Worm (Caenorhabditis elegans) whole organism, dauer: ENCODE measurements around the gene mog-2.

ENCODE experiments used
- unc-62 ChIP-seq: sonication (generic microtip); optimal IDR thresholded peaks from 2 replicates; lab custom pipeline; 2017; ENCODE audit warnings: missing biosample characterization, missing genetic modification reagents, missing genetic modification characterization

Gene mog-2

DNA sequence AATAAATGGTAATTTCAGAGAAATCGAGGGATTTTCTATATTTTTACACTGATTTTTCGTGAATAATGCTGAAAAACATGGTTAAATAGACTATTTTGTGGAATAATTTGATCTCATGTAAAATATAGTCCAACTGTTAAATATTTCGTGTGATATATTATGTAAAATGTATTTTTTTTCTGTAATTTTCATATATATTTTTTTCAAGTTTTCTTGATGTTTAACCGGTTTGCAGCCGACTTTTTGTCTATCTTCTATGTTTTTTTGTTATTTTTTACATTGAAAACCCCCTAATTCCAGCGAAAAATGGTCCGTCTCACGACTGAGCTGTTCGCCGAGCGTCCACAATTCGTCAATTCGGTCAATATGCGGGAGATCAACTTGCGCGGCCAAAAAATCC, at the start of gene mog-2:
TSS of gene mog-2 (plus strand) at position 301 of the 400 bp plus-strand sequence.
- no peak for TF ChIP-seq unc-62

DNA sequence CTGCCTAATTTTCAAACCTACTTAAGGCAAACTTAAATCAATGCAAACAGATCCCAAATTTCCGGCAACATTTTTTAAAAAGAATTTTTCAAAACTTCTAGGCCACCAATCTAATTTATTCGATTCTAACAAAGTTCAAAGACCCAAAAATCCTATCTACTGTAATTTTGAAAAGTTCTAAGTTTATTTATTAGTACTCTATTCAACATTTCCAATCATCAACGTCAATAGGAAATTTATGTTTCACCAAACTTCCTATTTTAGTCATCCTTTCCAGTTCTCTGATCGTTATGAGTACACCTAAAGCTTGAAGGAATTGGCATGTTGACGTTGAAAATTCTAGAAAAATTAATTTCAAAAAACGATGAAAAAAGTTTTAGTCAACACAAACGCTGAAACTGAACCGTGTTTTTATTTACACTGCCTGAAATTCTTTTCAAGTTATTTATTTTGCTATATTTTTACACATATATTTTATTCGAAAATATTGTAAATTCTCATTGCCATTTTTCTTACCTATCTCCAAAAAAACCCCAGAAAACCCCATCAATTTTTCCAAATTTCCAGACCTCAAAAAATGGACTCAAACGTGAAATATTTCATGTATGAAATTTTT, 48.4 kb upstream of the mog-2 start, which contains the start of gene npr-42:
TSS of gene npr-42 (plus strand) at position 566 of the 616 bp plus-strand sequence.
- TF ChIP-seq unc-62, result no peak

DNA sequence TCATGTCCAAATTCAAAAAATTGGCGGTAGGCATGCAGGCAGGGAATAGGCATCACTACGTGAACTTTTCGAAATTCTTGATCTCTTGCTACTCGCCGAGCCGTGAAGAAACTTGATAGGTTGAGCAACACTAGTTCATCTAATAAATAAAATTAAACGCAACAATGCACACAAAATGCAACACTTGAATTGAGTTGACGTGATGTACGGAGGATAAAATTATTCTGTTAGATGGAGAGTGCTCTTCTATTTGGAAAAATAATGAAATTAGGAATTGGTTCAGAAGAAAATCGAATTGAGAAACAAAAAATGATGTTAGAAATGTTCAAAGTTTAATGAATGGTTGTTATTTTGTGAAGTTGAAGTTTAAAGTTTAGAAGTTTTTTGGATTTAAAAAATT, 47.2 kb upstream of the mog-2 start:
- no peak for TF ChIP-seq unc-62

DNA sequence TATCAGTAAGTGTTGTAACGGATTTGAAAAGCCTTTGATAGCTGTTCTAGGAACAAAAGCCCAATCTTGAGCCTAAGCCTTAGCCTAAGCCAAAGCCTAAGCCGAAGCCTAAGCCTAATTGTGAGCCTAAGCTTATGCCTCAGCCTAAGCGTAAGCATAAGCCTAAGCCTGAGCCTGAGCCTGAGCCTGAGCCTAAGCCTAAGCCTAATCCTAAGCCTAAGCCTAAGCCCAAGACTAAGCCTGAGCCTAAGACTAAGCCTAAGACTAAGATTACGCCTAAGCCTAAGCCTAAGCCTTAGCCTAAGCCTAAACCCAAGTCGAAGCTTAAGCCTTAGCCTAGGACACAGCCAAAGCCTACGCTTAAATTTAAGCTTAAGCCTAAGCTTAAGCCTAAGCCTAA, 46.5 kb upstream of the mog-2 start:
- no peak for TF ChIP-seq unc-62

ce11 chrII:4281743-4282142, 42.4 kb upstream of the mog-2 start, which contains the start of gene C01F1.5:
Gene C01F1.5, minus strand, starts transcription at chrII:4281845.
- TF ChIP-seq unc-62, result no peak

- no peak for TF ChIP-seq unc-62
Observed at ce11 chrII:4284305-4285193, 39.6 kb upstream of the mog-2 start.

DNA sequence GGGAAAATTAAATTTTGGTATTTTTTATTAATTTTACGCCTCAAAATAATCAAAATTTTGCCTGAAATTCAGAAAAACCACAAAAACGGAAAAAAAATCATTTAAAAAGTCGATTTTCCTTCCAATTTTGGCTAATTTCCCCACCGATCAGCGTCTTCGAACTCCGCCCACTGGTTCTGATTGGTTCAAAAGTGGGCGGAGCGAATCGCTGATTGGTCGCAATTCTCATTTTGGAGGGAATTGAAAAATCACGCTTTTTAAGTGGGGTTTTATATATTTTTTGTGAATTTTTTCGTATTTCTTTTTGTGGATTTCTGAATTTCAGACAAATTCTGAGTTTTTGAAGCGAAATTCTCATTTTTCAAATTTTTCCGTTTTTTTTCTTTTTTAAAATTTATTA, 37.2 kb upstream of the mog-2 start:
- TF ChIP-seq unc-62, result no peak

ce11 chrII:4288111-4288510, 36.0 kb upstream of the mog-2 start, which contains the start of gene C01F1.6:
Gene C01F1.6, minus strand, starts transcription at chrII:4288211.
- no peak for TF ChIP-seq unc-62

DNA sequence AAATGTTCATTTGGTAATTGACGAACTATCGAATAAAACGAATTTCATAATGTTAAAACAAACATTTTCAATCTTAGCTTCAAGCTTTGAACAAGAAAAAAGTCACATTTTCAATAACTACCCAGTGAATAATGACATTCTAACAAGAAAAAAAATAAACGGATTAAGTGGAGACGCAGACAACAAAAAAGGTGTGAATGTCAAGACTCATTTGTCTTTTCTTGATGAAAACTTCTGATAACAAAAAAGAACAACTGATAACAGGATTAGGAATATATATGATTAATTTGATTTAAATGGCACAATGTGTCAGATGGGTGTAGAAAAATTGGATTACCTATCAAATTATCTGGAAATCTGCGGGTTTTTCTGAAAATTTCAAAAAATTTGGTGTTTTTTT, 35.6 kb upstream of the mog-2 start:
- TF ChIP-seq unc-62, result no peak

- no peak for TF ChIP-seq unc-62
Observed at ce11 chrII:4291799-4292198, 32.4 kb upstream of the mog-2 start.

DNA sequence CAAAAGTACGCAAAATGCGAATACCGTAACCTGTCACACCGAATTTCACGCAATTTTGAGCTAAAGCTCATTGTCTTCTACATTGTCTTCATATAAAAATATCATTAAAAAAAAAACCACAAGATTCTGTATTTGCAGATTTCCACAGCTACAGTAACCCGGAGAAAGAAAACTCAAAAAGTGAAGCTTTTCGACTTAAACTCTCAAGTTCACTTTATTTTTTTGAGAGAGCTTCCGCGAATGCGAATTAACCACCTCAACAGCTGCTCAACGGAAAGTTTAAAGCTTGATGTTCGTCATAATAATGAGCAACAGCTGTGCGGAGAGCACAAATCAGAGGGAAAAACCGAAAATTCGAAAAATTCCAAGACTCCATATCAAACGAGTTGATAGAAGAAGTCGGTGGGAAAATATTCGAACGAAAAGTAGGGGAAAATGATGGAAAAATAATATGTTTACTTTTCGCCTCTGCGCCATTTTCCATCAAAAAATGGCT, 31.1 kb upstream of the mog-2 start:
- no peak for TF ChIP-seq unc-62

ce11 chrII:4294189-4294588, 30.0 kb upstream of the mog-2 start:
- TF ChIP-seq unc-62, result no peak

- TF ChIP-seq unc-62, result no peak
Observed at ce11 chrII:4294801-4295200, 29.4 kb upstream of the mog-2 start, which contains the start of gene rml-4. Gene rml-4, plus strand, starts transcription at chrII:4295101.

- TF ChIP-seq unc-62, result no peak
Observed at ce11 chrII:4297259-4297658, 26.9 kb upstream of the mog-2 start.

- no peak for TF ChIP-seq unc-62
Observed at ce11 chrII:4299227-4299703, 24.9 kb upstream of the mog-2 start, which contains the start of gene sco-1. Gene sco-1, plus strand, starts transcription at chrII:4299653.

- no peak for TF ChIP-seq unc-62
Observed at ce11 chrII:4301307-4301706, 22.9 kb upstream of the mog-2 start, which contains the start of gene gtf-2F1. Gene gtf-2F1, plus strand, starts transcription at chrII:4301607.

ce11 chrII:4306921-4307630, 17.1 kb upstream of the mog-2 start, which contains the start of gene Y52E8A.3:
Gene Y52E8A.3, minus strand, starts transcription at chrII:4306971.
- TF ChIP-seq unc-62, result no peak
